Worm (Caenorhabditis elegans): ENCODE measurements around the gene rsp-8.
A peak's percentile ranks its signal among the peaks of the same experiment; 100 is the strongest.

The rsp-8 gene

DNA sequence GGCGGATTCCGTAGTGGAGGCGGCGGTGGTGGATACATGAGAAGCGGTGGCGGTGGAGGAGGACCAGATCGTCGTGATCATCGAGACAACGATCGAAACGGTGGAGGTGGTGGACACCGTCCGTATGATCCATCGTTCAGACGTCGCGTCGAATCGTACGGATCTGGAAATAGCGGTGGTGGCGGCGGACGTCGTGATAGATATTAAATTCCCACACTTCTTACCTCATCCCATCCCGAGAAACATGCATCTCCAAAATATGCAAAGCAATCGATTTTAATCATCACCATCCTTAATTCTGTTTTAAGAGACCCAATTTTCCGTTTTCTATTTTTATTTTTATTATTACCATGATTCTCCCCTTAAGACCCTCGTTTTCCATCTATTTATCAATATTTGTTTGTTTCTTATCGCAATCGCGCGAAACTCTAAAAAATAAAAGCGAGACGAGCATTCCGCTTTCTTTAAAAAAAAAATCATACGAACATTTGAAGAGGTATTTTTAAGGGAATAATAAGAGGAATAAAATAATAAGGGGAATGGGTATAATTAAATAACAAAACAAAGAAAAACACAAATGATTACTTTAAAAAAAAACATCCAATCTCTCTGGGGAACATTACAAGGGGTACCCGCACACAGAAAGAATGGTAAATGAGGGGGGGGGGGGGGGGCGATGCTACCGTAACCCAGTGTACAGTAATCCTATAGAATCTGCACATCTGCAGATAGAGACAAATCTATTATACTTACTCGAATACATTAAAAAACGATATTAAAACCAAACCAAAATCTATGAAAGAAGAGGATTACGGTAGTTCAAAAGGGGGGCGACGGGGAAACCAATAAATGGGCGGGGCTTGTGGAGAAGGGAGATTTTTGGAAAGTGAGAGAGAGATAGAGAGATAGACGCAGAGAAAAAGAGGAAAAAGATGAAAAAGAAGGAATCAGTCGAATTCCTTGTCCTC, 4.6 kb downstream of the rsp-8 start (continued):
- TF ChIP-seq F57C9.4 (tag; optimal IDR thresholded peaks at IDR 0.05): no peak
- TF ChIP-seq ztf-18 (tag; optimal IDR thresholded peaks at IDR 0.05): peak; percentile 18
- no peak for TF ChIP-seq nhr-90 (tag; optimal IDR thresholded peaks at IDR 0.05)
- peak; percentile 5; the same call in 1 of the 2 replicates for TF ChIP-seq C17E4.6 (GFP tag; IDR thresholded peaks at IDR 0.05)
- no peak for TF ChIP-seq T07F8.4 (tag; optimal IDR thresholded peaks at IDR 0.05)
- TF ChIP-seq madf-10 (tag; optimal IDR thresholded peaks at IDR 0.05): no peak
- TF ChIP-seq nhr-80 (tag; optimal IDR thresholded peaks at IDR 0.05): no peak
- no peak for TF ChIP-seq tbp1 (GFP tag; optimal IDR thresholded peaks at IDR 0.05)
- TF ChIP-seq ztf-22 (GFP tag; optimal IDR thresholded peaks at IDR 0.05): no peak
- peak; percentile 26 for TF ChIP-seq T26A5.8 (tag; optimal IDR thresholded peaks at IDR 0.05)
- no peak for TF ChIP-seq hlh-12 (tag; optimal IDR thresholded peaks at IDR 0.05)
- TF ChIP-seq F39B2.1 (GFP tag; IDR thresholded peaks at IDR 0.05): no peak
- no peak for TF ChIP-seq snpc-1.3 (tag; optimal IDR thresholded peaks at IDR 0.05; ENCODE audit: insufficient read depth)
- peak; percentile 31 for TF ChIP-seq F49E8.2 (tag; optimal IDR thresholded peaks at IDR 0.05; ENCODE audit: insufficient read depth)
- TF ChIP-seq ekl-4 (GFP tag; IDR thresholded peaks at IDR 0.05): peak; percentile 75; the same call in 1 of the 2 replicates
- no peak for TF ChIP-seq mel-28 (tag; optimal IDR thresholded peaks at IDR 0.05; ENCODE audit: borderline replicate concordance)
- no peak for TF ChIP-seq F57A8.1 (GFP tag; optimal IDR thresholded peaks at IDR 0.05)
- TF ChIP-seq ceh-79 (tag; optimal IDR thresholded peaks at IDR 0.05): peak; percentile 17
- TF ChIP-seq madf-6 (GFP tag; IDR thresholded peaks at IDR 0.05): peak; percentile 52
- TF ChIP-seq F10E7.11 (tag; optimal IDR thresholded peaks at IDR 0.05): peak; percentile 9
- peak; percentile 39 for TF ChIP-seq ZK185.1 (tag; optimal IDR thresholded peaks at IDR 0.05; ENCODE audit: poor library complexity, severe bottlenecking)
- TF ChIP-seq fkh-3 (tag; optimal IDR thresholded peaks at IDR 0.05): peak; percentile 23
- peak; percentile 53; the same call in 1 of the 2 replicates for TF ChIP-seq C06A6.2 (GFP tag; conservative IDR thresholded peaks at IDR 0.05)
- TF ChIP-seq snpc-4 (GFP tag; optimal IDR thresholded peaks at IDR 0.05): peak; percentile 52
- peak in 2 of 4 experiments; percentile 18 to 58 for TF ChIP-seq snpc-4 (tag; optimal IDR thresholded peaks at IDR 0.05)
- TF ChIP-seq F23B12.7 (tag; optimal IDR thresholded peaks at IDR 0.05; ENCODE audit: insufficient read depth): peak; percentile 25
- TF ChIP-seq B0019.2 (GFP tag; conservative IDR thresholded peaks at IDR 0.05): no peak
- TF ChIP-seq zim-3 (tag; optimal IDR thresholded peaks at IDR 0.05): peak; percentile 62
- no peak for TF ChIP-seq ztf-26 (tag; optimal IDR thresholded peaks at IDR 0.05)
- TF ChIP-seq hsf-1 (GFP tag; IDR thresholded peaks at IDR 0.05): no peak
- TF ChIP-seq nfyb-1 (GFP tag; IDR thresholded peaks at IDR 0.05): peak; percentile 84
- TF ChIP-seq bed-2 (GFP tag; IDR thresholded peaks at IDR 0.05): no peak
- peak; percentile 39; the same call in 1 of the 2 replicates for TF ChIP-seq hmg-20 (GFP tag; IDR thresholded peaks at IDR 0.05)
- peak; percentile 60 for TF ChIP-seq Y67H2A.10 (GFP tag; conservative IDR thresholded peaks at IDR 0.05)
- TF ChIP-seq cebp-2 (GFP tag; IDR thresholded peaks at IDR 0.05): peak; percentile 85; the same call in 1 of the 2 replicates
- 0 out of 2 replicates have a peak, but pooled peaks have one; percentile 11 for TF ChIP-seq aptf-3 (GFP tag; IDR thresholded peaks at IDR 0.05)

ce11 chrIII:11833449-11833848, 7.2 kb downstream of the rsp-8 start:
- TF ChIP-seq sptf-2 (GFP tag; optimal IDR thresholded peaks at IDR 0.05): no peak
- no peak for TF ChIP-seq madf-3 (GFP tag; IDR thresholded peaks at IDR 0.05)
- no peak for TF ChIP-seq lsy-27 (tag; optimal IDR thresholded peaks at IDR 0.05; ENCODE audit: borderline replicate concordance, insufficient read depth)
- TF ChIP-seq zfh-2 (GFP tag; conservative IDR thresholded peaks at IDR 0.05): peak; percentile 84
- TF ChIP-seq F37B4.10 (GFP tag; IDR thresholded peaks at IDR 0.05): 0 out of 2 replicates have a peak, but pooled peaks have one; percentile 46
- no peak for TF ChIP-seq snpc-3.4 (tag; optimal IDR thresholded peaks at IDR 0.05)
- no peak for TF ChIP-seq lag-1 (GFP tag; IDR thresholded peaks at IDR 0.05)
- peak; percentile 8 for TF ChIP-seq zim-3 (tag; optimal IDR thresholded peaks at IDR 0.05)
- no peak for TF ChIP-seq Y95B8A.8 (GFP tag; IDR thresholded peaks at IDR 0.05)
- TF ChIP-seq egrh-3 (GFP tag; IDR thresholded peaks at IDR 0.05): peak; percentile 30; the same call in 1 of the 2 replicates
- TF ChIP-seq ztf-18 (tag; optimal IDR thresholded peaks at IDR 0.05): no peak
- TF ChIP-seq let-526 (GFP tag; IDR thresholded peaks at IDR 0.05): no peak
- 0 out of 2 replicates have a peak, but pooled peaks have one; percentile 23 for TF ChIP-seq ceh-91 (GFP tag; IDR thresholded peaks at IDR 0.05)

Data from whole organism, young adult.